Worm (Caenorhabditis elegans) whole organism, mixed stage, embryonic: Measurements from ENCODE around the gene rpl-3.

Source experiments
- M03D4.4 ChIP-seq: sonication (generic microtip); optimal IDR thresholded peaks from 2 replicates; lab custom pipeline; 2017; ENCODE audit warnings: mild to moderate bottlenecking, missing genetic modification characterization, missing compliant biosample characterization
- bed-3 ChIP-seq: fragments of 200-800 bp; sonication (Bioruptor generic); optimal IDR thresholded peaks from 3 replicates; lab custom pipeline; 2018; ENCODE audit warnings: mild to moderate bottlenecking, missing genetic modification characterization, moderate library complexity, missing compliant biosample characterization
- blmp-1 ChIP-seq: fragments of 150-350 bp; optimal IDR thresholded peaks from 2 replicates; lab custom pipeline; 2014; ENCODE audit warnings: missing biosample characterization, missing genetic modification characterization
- ceh-39 ChIP-seq: fragments of 150-350 bp; optimal IDR thresholded peaks from 2 replicates; lab custom pipeline; 2014; ENCODE audit warnings: missing biosample characterization, missing genetic modification characterization
- ceh-43 ChIP-seq: fragments of 200-800 bp; sonication (Bioruptor generic); optimal IDR thresholded peaks from 2 replicates; lab custom pipeline; 2018; ENCODE audit warnings: mild to moderate bottlenecking, missing genetic modification characterization, moderate library complexity, missing compliant biosample characterization
- ceh-83 ChIP-seq: fragments of 200-800 bp; sonication (Bioruptor generic); optimal IDR thresholded peaks from 2 replicates; lab custom pipeline; 2018; ENCODE audit warnings: mild to moderate bottlenecking, missing genetic modification characterization, missing compliant biosample characterization
- ces-1 ChIP-seq: fragments of 150-350 bp; optimal IDR thresholded peaks from 2 replicates; lab custom pipeline; 2014; ENCODE audit warnings: missing biosample characterization, missing genetic modification reagents, missing genetic modification characterization
- drap-1 ChIP-seq: fragments of 200-800 bp; sonication (Bioruptor generic); optimal IDR thresholded peaks from 3 replicates; lab custom pipeline; 2018; ENCODE audit warnings: mild to moderate bottlenecking, missing genetic modification characterization, missing compliant biosample characterization
- elt-1 ChIP-seq: sonication (generic microtip); optimal IDR thresholded peaks from 2 replicates; lab custom pipeline; 2017; ENCODE audit warnings: missing genetic modification characterization, mild to moderate bottlenecking, missing compliant biosample characterization, antibody characterized with exemption, moderate library complexity, borderline replicate concordance; ENCODE audit not compliant: insufficient read depth
- elt-3 ChIP-seq: fragments of 150-350 bp; optimal IDR thresholded peaks from 2 replicates; lab custom pipeline; 2014; ENCODE audit warnings: missing biosample characterization, missing genetic modification characterization
- flh-1 ChIP-seq: fragments of 200-800 bp; sonication (Bioruptor generic); optimal IDR thresholded peaks from 2 replicates; lab custom pipeline; 2018; ENCODE audit warnings: mild to moderate bottlenecking, missing genetic modification characterization, moderate library complexity, missing compliant biosample characterization
- ham-2 ChIP-seq: fragments of 200-800 bp; sonication (Bioruptor generic); optimal IDR thresholded peaks from 2 replicates; lab custom pipeline; 2018; ENCODE audit warnings: mild to moderate bottlenecking, missing genetic modification characterization, missing compliant biosample characterization
- hlh-1 ChIP-seq: fragments of 150-350 bp; optimal IDR thresholded peaks from 2 replicates; lab custom pipeline; 2014; ENCODE audit warnings: missing biosample characterization, missing genetic modification reagents, missing genetic modification characterization
- lin-13 ChIP-seq: fragments of 150-350 bp; optimal IDR thresholded peaks from 2 replicates; lab custom pipeline; 2014; ENCODE audit warnings: missing biosample characterization, missing genetic modification characterization
- lin-32 ChIP-seq: fragments of 200-800 bp; sonication (Bioruptor generic); optimal IDR thresholded peaks from 2 replicates; lab custom pipeline; 2018; ENCODE audit warnings: mild to moderate bottlenecking, missing genetic modification characterization, missing compliant biosample characterization
- lsy-2 ChIP-seq: fragments of 150-350 bp; optimal IDR thresholded peaks from 2 replicates; lab custom pipeline; 2014; ENCODE audit warnings: missing biosample characterization, missing genetic modification characterization
- mep-1 ChIP-seq: fragments of 150-350 bp; optimal IDR thresholded peaks from 2 replicates; lab custom pipeline; 2017; ENCODE audit warnings: missing biosample characterization, missing genetic modification reagents, missing genetic modification characterization, inconsistent platforms
- mls-2 ChIP-seq: sonication (generic microtip); optimal IDR thresholded peaks from 2 replicates; lab custom pipeline; 2016; ENCODE audit warnings: mild to moderate bottlenecking, missing genetic modification characterization, moderate library complexity, missing compliant biosample characterization
- nhr-12 ChIP-seq: fragments of 150-350 bp; optimal IDR thresholded peaks from 2 replicates; lab custom pipeline; 2014; ENCODE audit warnings: missing biosample characterization, missing genetic modification characterization
- nhr-2 ChIP-seq: fragments of 150-350 bp; optimal IDR thresholded peaks from 2 replicates; lab custom pipeline; 2014; ENCODE audit warnings: missing biosample characterization, missing genetic modification characterization
- nhr-237 ChIP-seq: fragments of 150-350 bp; optimal IDR thresholded peaks from 2 replicates; lab custom pipeline; 2014; ENCODE audit warnings: missing biosample characterization, missing genetic modification characterization
- nhr-28 ChIP-seq: fragments of 150-350 bp; optimal IDR thresholded peaks from 2 replicates; lab custom pipeline; 2014; ENCODE audit warnings: missing biosample characterization, missing genetic modification characterization
- nhr-76 ChIP-seq: sonication (generic microtip); optimal IDR thresholded peaks from 2 replicates; lab custom pipeline; 2017; ENCODE audit warnings: missing biosample characterization, missing genetic modification characterization
- sem-2 ChIP-seq: fragments of 200-800 bp; sonication (Bioruptor generic); optimal IDR thresholded peaks from 2 replicates; lab custom pipeline; 2018; ENCODE audit warnings: mild to moderate bottlenecking, missing genetic modification characterization, missing compliant biosample characterization
- snpc-4 ChIP-seq: fragments of 150-350 bp; optimal IDR thresholded peaks from 2 replicates; lab custom pipeline; 2014; ENCODE audit warnings: missing biosample characterization, missing genetic modification characterization
- sptf-1 ChIP-seq: sonication (generic microtip); optimal IDR thresholded peaks from 2 replicates; lab custom pipeline; 2017; ENCODE audit warnings: mild to moderate bottlenecking, missing genetic modification characterization, moderate library complexity, missing compliant biosample characterization
- tbx-8 ChIP-seq: fragments of 200-800 bp; sonication (Bioruptor generic); optimal IDR thresholded peaks from 2 replicates; lab custom pipeline; 2018; ENCODE audit warnings: mild to moderate bottlenecking, missing genetic modification characterization, moderate library complexity, missing compliant biosample characterization
- unc-120 ChIP-seq: sonication (generic microtip); optimal IDR thresholded peaks from 2 replicates; lab custom pipeline; 2017; ENCODE audit warnings: missing genetic modification characterization, missing compliant biosample characterization; ENCODE audit not compliant: poor library complexity, severe bottlenecking
- unc-39 ChIP-seq: fragments of 150-350 bp; optimal IDR thresholded peaks from 2 replicates; lab custom pipeline; 2014; ENCODE audit warnings: missing biosample characterization, missing genetic modification characterization
- unc-62 ChIP-seq: fragments of 150-350 bp; optimal IDR thresholded peaks from 2 replicates; lab custom pipeline; 2014; ENCODE audit warnings: missing biosample characterization, missing genetic modification reagents, missing genetic modification characterization
- ztf-11 ChIP-seq: fragments of 150-350 bp; optimal IDR thresholded peaks from 2 replicates; lab custom pipeline; 2014; ENCODE audit warnings: missing biosample characterization, missing genetic modification characterization

rpl-3 gene

DNA sequence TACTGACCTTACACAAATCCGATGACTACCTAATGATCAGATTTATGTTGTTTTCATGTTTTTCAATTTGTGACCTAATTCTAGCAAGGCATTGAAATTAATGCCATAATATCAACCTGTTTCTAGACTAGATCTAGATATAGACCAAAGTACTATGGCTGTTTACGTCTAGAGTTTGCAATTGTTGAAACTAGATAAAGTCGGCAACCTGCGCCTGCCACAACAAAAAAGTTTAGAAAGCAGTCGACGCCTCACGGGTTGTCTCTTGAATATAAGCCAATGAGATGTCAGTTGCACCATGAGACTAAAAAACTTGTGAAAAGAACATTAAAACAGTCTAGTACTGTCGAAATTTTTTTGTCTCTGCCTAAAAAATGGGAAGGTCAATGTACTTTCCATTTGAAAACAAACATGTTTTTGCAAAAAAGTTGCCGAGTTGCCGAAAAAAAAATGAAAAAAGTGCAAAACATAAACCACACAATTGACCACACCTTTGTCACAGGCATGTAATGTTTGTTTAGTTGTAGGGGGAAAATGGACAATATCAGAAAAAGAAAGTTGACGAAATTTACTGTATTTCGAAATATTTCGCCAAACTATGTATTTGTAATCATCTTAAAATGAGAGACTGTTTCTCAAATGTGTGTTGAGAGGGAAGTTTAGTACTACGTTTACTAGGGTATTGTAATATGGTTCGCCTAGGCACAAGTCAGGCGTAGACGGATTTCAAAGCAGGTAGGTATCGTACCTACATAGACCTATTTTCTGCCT, 11.5 kb downstream of the rpl-3 start:
- no peak for TF ChIP-seq elt-1
- no peak for TF ChIP-seq nhr-28
- no peak for TF ChIP-seq unc-120
- no peak for TF ChIP-seq sem-2 (GFP tag; lab: Kevin White, UChicago)
- no peak for TF ChIP-seq blmp-1 (tag; lab: Kevin White, UChicago)
- no peak for TF ChIP-seq lin-32 (GFP tag; lab: Kevin White, UChicago)
- TF ChIP-seq sptf-1, result no peak
- no peak for TF ChIP-seq unc-39
- TF ChIP-seq snpc-4 (tag; lab: Kevin White, UChicago), result no peak
- TF ChIP-seq nhr-76 (tag; lab: Kevin White, UChicago), result no peak
- no peak for TF ChIP-seq nhr-237 (tag; lab: Kevin White, UChicago)
- no peak for TF ChIP-seq nhr-2 (tag; lab: Kevin White, UChicago)
- TF ChIP-seq nhr-12 (tag; lab: Kevin White, UChicago), result no peak

DNA sequence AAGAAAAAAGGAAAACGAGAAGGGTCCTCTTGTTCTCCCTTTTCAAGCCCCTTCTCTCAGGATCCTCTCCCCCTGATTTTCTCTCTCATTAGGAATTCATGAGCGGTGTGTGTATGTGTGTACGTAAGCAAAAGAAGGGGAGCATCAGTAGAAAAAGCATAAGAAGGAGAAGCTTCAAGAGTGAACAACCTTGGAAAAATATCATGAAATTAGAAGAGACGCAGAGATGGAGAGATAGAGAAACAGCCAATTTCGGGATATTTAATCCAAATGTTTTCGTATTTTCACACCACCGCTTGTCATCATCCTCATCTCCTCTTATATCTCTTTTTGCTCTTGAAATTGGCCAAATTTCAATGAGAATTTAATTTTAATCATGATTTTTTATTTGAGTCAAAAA, 15.5 kb downstream of the rpl-3 start:
- TF ChIP-seq unc-120 (no peak), sem-2 (GFP tag; lab: Kevin White, UChicago) (no peak), ces-1 (GFP tag; lab: Kevin White, UChicago) (no peak)

DNA sequence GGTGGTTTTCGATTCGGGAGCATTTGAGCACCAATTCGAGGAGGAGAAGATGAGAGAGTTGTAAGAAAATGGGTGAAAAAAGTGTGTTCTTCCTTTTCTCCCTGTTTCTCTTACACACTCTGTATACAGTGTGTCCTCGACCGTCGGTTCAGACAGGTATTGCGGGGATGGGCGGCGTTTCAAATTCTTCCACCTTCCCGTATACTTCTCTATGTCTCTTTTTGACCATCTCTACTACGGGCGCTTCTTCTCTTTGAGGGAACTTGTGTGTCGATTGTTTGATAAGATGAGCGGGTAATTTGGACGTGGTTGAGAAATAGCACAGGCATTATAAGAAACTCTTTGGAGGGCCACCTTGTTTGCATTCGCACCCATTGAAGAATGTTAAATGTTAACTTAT, 19.9 kb downstream of the rpl-3 start:
- TF ChIP-seq ceh-39 (tag; lab: Kevin White, UChicago) (no peak), nhr-2 (tag; lab: Kevin White, UChicago) (no peak), mep-1 (tag; lab: Kevin White, UChicago) (no peak), elt-3 (tag; lab: Kevin White, UChicago) (no peak), bed-3 (GFP tag; lab: Kevin White, UChicago) (no peak), sem-2 (GFP tag; lab: Kevin White, UChicago) (no peak), lin-32 (GFP tag; lab: Kevin White, UChicago) (no peak), ceh-43 (no peak), nhr-76 (tag; lab: Kevin White, UChicago) (no peak), ham-2 (no peak)

DNA sequence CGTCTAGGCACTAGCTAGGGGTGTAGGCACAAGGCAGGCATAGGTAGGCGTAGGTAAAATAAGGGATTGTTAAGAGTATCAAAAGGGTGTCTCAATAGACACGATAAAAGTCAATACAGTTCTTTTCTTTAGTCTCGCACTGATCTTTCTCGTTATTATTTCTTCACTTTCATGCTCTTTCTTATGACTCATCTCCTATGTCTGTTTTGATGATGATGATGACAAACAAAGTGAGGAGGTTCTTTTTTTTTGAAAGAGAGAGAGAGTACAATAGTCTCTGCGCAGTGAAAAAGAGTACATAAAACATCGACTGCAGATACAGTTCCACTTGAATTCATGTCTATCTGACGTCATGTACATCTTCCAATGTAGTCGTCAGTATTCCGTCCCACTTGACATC, 22.2 kb downstream of the rpl-3 start:
- TF ChIP-seq tbx-8 (GFP tag; lab: Kevin White, UChicago) (no peak), sem-2 (GFP tag; lab: Kevin White, UChicago) (no peak), ceh-39 (tag; lab: Kevin White, UChicago) (no peak), nhr-12 (tag; lab: Kevin White, UChicago) (no peak), mls-2 (tag; lab: Kevin White, UChicago) (no peak), flh-1 (GFP tag; lab: Kevin White, UChicago) (no peak), elt-1 (no peak), M03D4.4 (no peak), lin-32 (GFP tag; lab: Kevin White, UChicago) (no peak), ces-1 (GFP tag; lab: Kevin White, UChicago) (no peak), unc-62 (GFP tag; lab: Kevin White, UChicago) (no peak), nhr-76 (tag; lab: Kevin White, UChicago) (no peak), sptf-1 (no peak)

DNA sequence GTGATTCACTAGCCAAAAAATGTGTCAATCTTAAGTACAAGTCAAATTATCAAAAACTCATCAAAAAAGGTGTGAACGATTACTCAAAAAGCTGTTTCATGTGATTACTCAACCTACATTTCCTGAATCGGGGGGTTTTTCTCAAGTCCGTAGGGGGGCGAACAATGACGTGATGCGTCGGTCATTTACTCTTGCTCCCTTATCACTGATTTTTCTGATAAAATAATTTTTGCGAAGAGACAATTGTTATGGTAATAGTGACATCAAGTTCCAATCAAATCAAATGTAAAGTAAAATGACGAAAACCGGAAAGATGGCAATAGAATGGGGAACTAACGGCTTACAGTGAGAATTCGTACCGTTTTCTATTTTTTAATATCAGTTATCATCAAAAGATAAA, 26.3 kb downstream of the rpl-3 start:
- TF ChIP-seq unc-62 (GFP tag; lab: Kevin White, UChicago) (no peak), ceh-43 (no peak), bed-3 (GFP tag; lab: Kevin White, UChicago) (no peak), ztf-11 (tag; lab: Kevin White, UChicago) (no peak), blmp-1 (tag; lab: Kevin White, UChicago) (no peak), ceh-83 (GFP tag; lab: Kevin White, UChicago) (no peak), hlh-1 (tag; lab: Kevin White, UChicago) (no peak), tbx-8 (GFP tag; lab: Kevin White, UChicago) (no peak), flh-1 (GFP tag; lab: Kevin White, UChicago) (no peak), nhr-237 (tag; lab: Kevin White, UChicago) (no peak)

DNA sequence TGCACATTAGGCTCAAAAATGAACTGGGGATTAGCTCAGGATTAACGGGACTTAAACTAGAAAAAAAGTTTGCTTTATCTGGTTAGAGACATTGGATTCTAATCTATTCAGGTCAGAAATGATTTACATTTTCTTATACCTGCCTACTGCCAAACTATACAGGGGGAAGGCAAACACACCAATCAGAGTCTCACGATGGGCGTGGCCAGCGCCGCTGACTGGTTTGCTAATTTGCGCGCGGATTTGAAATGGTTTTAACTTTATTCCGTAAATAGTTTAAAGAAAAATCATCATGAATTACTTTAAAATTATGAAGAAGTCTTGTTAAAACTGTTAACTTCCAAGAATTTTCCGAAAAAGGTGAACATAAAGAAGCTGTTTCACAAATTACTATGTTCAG, 30.7 kb downstream of the rpl-3 start:
- TF ChIP-seq ham-2 (no peak), lin-13 (no peak), mep-1 (tag; lab: Kevin White, UChicago) (no peak), hlh-1 (tag; lab: Kevin White, UChicago) (no peak), unc-62 (GFP tag; lab: Kevin White, UChicago) (no peak), lin-32 (GFP tag; lab: Kevin White, UChicago) (no peak), drap-1 (GFP tag; lab: Kevin White, UChicago) (no peak), lsy-2 (tag; lab: Kevin White, UChicago) (no peak), ceh-39 (tag; lab: Kevin White, UChicago) (no peak), ces-1 (GFP tag; lab: Kevin White, UChicago) (no peak), unc-39 (no peak)
